Fruit fly (Drosophila melanogaster) whole organism: ENCODE data around the gene Acbp5.

Experiments
- psq ChIP-seq: fragments of >200 bp; optimal IDR thresholded peaks from 2 replicates; lab custom pipeline; 2017
- usp ChIP-seq: fragments of >200 bp; optimal IDR thresholded peaks from 2 replicates; lab custom pipeline; 2017; ENCODE audit warnings: missing biosample characterization, missing genetic modification characterization, mixed read lengths

- TF ChIP-seq psq (lab: Kevin White, UChicago) = no peak
- TF ChIP-seq usp (GFP tag; lab: Kevin White, UChicago) = no peak
These were observed 21.8 kb upstream of the Acbp5 start, which contains the start of gene CG13309 for dm6 chr3L:8810095-8810494.
